Worm (Caenorhabditis elegans) whole organism, mixed stage, embryonic: ENCODE results near the gene pgp-7.

ENCODE experiments used
- blmp-1 ChIP-seq: fragments of 150-350 bp; optimal IDR thresholded peaks from 2 replicates; lab custom pipeline; 2014; ENCODE audit warnings: missing biosample characterization, missing genetic modification characterization
- lin-32 ChIP-seq: fragments of 200-800 bp; sonication (Bioruptor generic); optimal IDR thresholded peaks from 2 replicates; lab custom pipeline; 2018; ENCODE audit warnings: mild to moderate bottlenecking, missing genetic modification characterization, missing compliant biosample characterization
- lsy-2 ChIP-seq: fragments of 150-350 bp; optimal IDR thresholded peaks from 2 replicates; lab custom pipeline; 2014; ENCODE audit warnings: missing biosample characterization, missing genetic modification characterization
- mep-1 ChIP-seq: fragments of 150-350 bp; optimal IDR thresholded peaks from 2 replicates; lab custom pipeline; 2017; ENCODE audit warnings: missing biosample characterization, missing genetic modification reagents, missing genetic modification characterization, inconsistent platforms
- nhr-12 ChIP-seq: fragments of 150-350 bp; optimal IDR thresholded peaks from 2 replicates; lab custom pipeline; 2014; ENCODE audit warnings: missing biosample characterization, missing genetic modification characterization
- nhr-28 ChIP-seq: fragments of 150-350 bp; optimal IDR thresholded peaks from 2 replicates; lab custom pipeline; 2014; ENCODE audit warnings: missing biosample characterization, missing genetic modification characterization
- nhr-76 ChIP-seq: sonication (generic microtip); optimal IDR thresholded peaks from 2 replicates; lab custom pipeline; 2017; ENCODE audit warnings: missing biosample characterization, missing genetic modification characterization
- pha-4 ChIP-seq: fragments of 150-350 bp; optimal IDR thresholded peaks from 2 replicates; lab custom pipeline; 2018; ENCODE audit warnings: missing biosample characterization, missing genetic modification reagents, missing genetic modification characterization
- sem-2 ChIP-seq: fragments of 200-800 bp; sonication (Bioruptor generic); optimal IDR thresholded peaks from 2 replicates; lab custom pipeline; 2018; ENCODE audit warnings: mild to moderate bottlenecking, missing genetic modification characterization, missing compliant biosample characterization
- snpc-4 ChIP-seq: fragments of 150-350 bp; optimal IDR thresholded peaks from 2 replicates; lab custom pipeline; 2014; ENCODE audit warnings: missing biosample characterization, missing genetic modification characterization
- sptf-1 ChIP-seq: sonication (generic microtip); optimal IDR thresholded peaks from 2 replicates; lab custom pipeline; 2017; ENCODE audit warnings: mild to moderate bottlenecking, missing genetic modification characterization, moderate library complexity, missing compliant biosample characterization
- unc-62 ChIP-seq: fragments of 150-350 bp; optimal IDR thresholded peaks from 2 replicates; lab custom pipeline; 2014; ENCODE audit warnings: missing biosample characterization, missing genetic modification reagents, missing genetic modification characterization
- zip-8 ChIP-seq: fragments of 150-350 bp; optimal IDR thresholded peaks from 2 replicates; lab custom pipeline; 2014; ENCODE audit warnings: missing biosample characterization, missing genetic modification characterization
- ztf-11 ChIP-seq: fragments of 150-350 bp; optimal IDR thresholded peaks from 2 replicates; lab custom pipeline; 2014; ENCODE audit warnings: missing biosample characterization, missing genetic modification characterization

- TF ChIP-seq sem-2 (GFP tag; lab: Kevin White, UChicago) (no peak), snpc-4 (tag; lab: Kevin White, UChicago) (no peak), lsy-2 (tag; lab: Kevin White, UChicago) (no peak), nhr-12 (tag; lab: Kevin White, UChicago) (no peak), mep-1 (tag; lab: Kevin White, UChicago) (no peak), zip-8 (tag; lab: Kevin White, UChicago) (no peak), pha-4 (tag; lab: Kevin White, UChicago) (no peak), sptf-1 (tag; lab: Kevin White, UChicago) (no peak), unc-62 (GFP tag; lab: Kevin White, UChicago) (no peak), nhr-28 (no peak), ztf-11 (tag; lab: Kevin White, UChicago) (no peak), blmp-1 (tag; lab: Kevin White, UChicago) (no peak), lin-32 (GFP tag; lab: Kevin White, UChicago) (no peak), nhr-76 (tag; lab: Kevin White, UChicago) (no peak)
Measured at ce11 chrX:10880509-10880908, 10.5 kb upstream of the pgp-7 start, which contains the start of gene T21E8.4.
